Worm (Caenorhabditis elegans): ENCODE results near the gene pas-1.

pas-1 gene

DNA sequence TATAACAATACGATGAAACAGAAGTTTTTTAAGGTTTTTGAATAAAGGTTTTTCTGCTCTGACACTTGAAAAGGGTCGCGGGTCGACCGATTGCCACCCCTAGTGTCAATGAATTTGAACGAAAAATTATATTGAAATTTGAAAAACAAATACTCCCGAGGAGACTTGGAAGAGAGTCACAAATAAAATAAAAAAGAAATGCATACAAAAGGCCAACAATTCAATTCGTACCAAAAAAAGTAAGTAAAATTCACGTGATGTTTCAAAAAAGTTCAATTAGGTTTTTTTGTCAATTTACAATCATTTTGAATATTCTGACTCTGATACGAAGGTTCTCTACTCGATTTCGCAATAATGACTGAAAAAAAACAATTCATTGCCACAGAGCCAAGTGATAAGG is 28.9 kb downstream of the pas-1 start, which contains the start of gene C15H11.1:
C15H11.1 (plus strand) TSS at position 301 of the 400 bp plus-strand sequence.
- TF ChIP-seq drap-1 (GFP tag; optimal IDR thresholded peaks at IDR 0.05) (no peak), nhr-12 (tag; optimal IDR thresholded peaks at IDR 0.05) (no peak), ham-2 (GFP tag; optimal IDR thresholded peaks at IDR 0.05) (no peak), lsy-2 (tag; optimal IDR thresholded peaks at IDR 0.05) (no peak), M03D4.4 (tag; optimal IDR thresholded peaks at IDR 0.05) (no peak), ztf-11 (tag; optimal IDR thresholded peaks at IDR 0.05) (no peak), zip-8 (tag; optimal IDR thresholded peaks at IDR 0.05) (no peak), flh-1 (GFP tag; optimal IDR thresholded peaks at IDR 0.05) (no peak), ceh-83 (GFP tag; optimal IDR thresholded peaks at IDR 0.05) (no peak), elt-3 (tag; optimal IDR thresholded peaks at IDR 0.05) (no peak), ces-1 (GFP tag; optimal IDR thresholded peaks at IDR 0.05) (no peak), nhr-2 (tag; optimal IDR thresholded peaks at IDR 0.05) (no peak), elt-1 (tag; optimal IDR thresholded peaks at IDR 0.05; ENCODE audit: borderline replicate concordance, insufficient read depth) (no peak), ceh-43 (GFP tag; optimal IDR thresholded peaks at IDR 0.05) (no peak), mab-5 (tag; optimal IDR thresholded peaks at IDR 0.05) (no peak), mls-2 (tag; optimal IDR thresholded peaks at IDR 0.05) (no peak), sem-2 (GFP tag; optimal IDR thresholded peaks at IDR 0.05) (no peak), hlh-1 (tag; optimal IDR thresholded peaks at IDR 0.05) (no peak), blmp-1 (tag; optimal IDR thresholded peaks at IDR 0.05) (no peak), lin-32 (GFP tag; optimal IDR thresholded peaks at IDR 0.05) (no peak)

- no peak for TF ChIP-seq unc-39 (tag; optimal IDR thresholded peaks at IDR 0.05)
- no peak for TF ChIP-seq ztf-11 (tag; optimal IDR thresholded peaks at IDR 0.05)
- no peak for TF ChIP-seq sem-2 (GFP tag; optimal IDR thresholded peaks at IDR 0.05)
- TF ChIP-seq flh-1 (GFP tag; optimal IDR thresholded peaks at IDR 0.05), result no peak
- TF ChIP-seq M03D4.4 (tag; optimal IDR thresholded peaks at IDR 0.05), result no peak
- no peak for TF ChIP-seq zip-8 (tag; optimal IDR thresholded peaks at IDR 0.05)
- TF ChIP-seq nhr-237 (tag; optimal IDR thresholded peaks at IDR 0.05), result no peak
- no peak for TF ChIP-seq drap-1 (GFP tag; optimal IDR thresholded peaks at IDR 0.05)
- TF ChIP-seq lin-32 (GFP tag; optimal IDR thresholded peaks at IDR 0.05), result no peak
- TF ChIP-seq mep-1 (tag; optimal IDR thresholded peaks at IDR 0.05), result no peak
- TF ChIP-seq snpc-4 (tag; optimal IDR thresholded peaks at IDR 0.05), result no peak
- no peak for TF ChIP-seq cnd-1 (tag; optimal IDR thresholded peaks at IDR 0.05)
- no peak for TF ChIP-seq lsy-2 (tag; optimal IDR thresholded peaks at IDR 0.05)
- TF ChIP-seq mls-2 (tag; optimal IDR thresholded peaks at IDR 0.05), result no peak
- no peak for TF ChIP-seq ceh-39 (tag; optimal IDR thresholded peaks at IDR 0.05)
- no peak for TF ChIP-seq ceh-83 (GFP tag; optimal IDR thresholded peaks at IDR 0.05)
- no peak for TF ChIP-seq bed-3 (GFP tag; optimal IDR thresholded peaks at IDR 0.05)
Observed at ce11 chrV:14391830-14392229, 30.6 kb downstream of the pas-1 start, which contains the start of gene C15H11.10. Gene C15H11.10, plus strand, starts transcription at chrV:14392130.

ce11 chrV:14380242-14380641 is 42.2 kb downstream of the pas-1 start:
- no peak for TF ChIP-seq pha-4 (tag; optimal IDR thresholded peaks at IDR 0.05)
- TF ChIP-seq unc-120 (tag; optimal IDR thresholded peaks at IDR 0.05; ENCODE audit: poor library complexity, severe bottlenecking), result no peak
- TF ChIP-seq unc-39 (tag; optimal IDR thresholded peaks at IDR 0.05), result no peak
- TF ChIP-seq elt-1 (tag; optimal IDR thresholded peaks at IDR 0.05; ENCODE audit: borderline replicate concordance, insufficient read depth), result no peak
- TF ChIP-seq lin-32 (GFP tag; optimal IDR thresholded peaks at IDR 0.05), result no peak
- TF ChIP-seq unc-62 (GFP tag; optimal IDR thresholded peaks at IDR 0.05), result no peak
- no peak for TF ChIP-seq mab-5 (tag; optimal IDR thresholded peaks at IDR 0.05)
- no peak for TF ChIP-seq cnd-1 (tag; optimal IDR thresholded peaks at IDR 0.05)
- no peak for TF ChIP-seq hlh-1 (tag; optimal IDR thresholded peaks at IDR 0.05)
- TF ChIP-seq drap-1 (GFP tag; optimal IDR thresholded peaks at IDR 0.05), result no peak
- no peak for TF ChIP-seq ceh-39 (tag; optimal IDR thresholded peaks at IDR 0.05)
- TF ChIP-seq lsy-2 (tag; optimal IDR thresholded peaks at IDR 0.05), result no peak
- no peak for TF ChIP-seq tbx-8 (GFP tag; optimal IDR thresholded peaks at IDR 0.05)
- TF ChIP-seq nhr-237 (tag; optimal IDR thresholded peaks at IDR 0.05), result no peak
- TF ChIP-seq zip-8 (tag; optimal IDR thresholded peaks at IDR 0.05), result no peak
- TF ChIP-seq nhr-2 (tag; optimal IDR thresholded peaks at IDR 0.05), result no peak
- no peak for TF ChIP-seq ceh-83 (GFP tag; optimal IDR thresholded peaks at IDR 0.05)
- TF ChIP-seq nhr-12 (tag; optimal IDR thresholded peaks at IDR 0.05), result no peak

ce11 chrV:14378986-14379385 is 43.4 kb downstream of the pas-1 start, which contains the start of gene npr-43:
Gene npr-43, minus strand, starts transcription at chrV:14379086.
- TF ChIP-seq M03D4.4 (tag; optimal IDR thresholded peaks at IDR 0.05) (no peak), blmp-1 (tag; optimal IDR thresholded peaks at IDR 0.05) (no peak), sem-2 (GFP tag; optimal IDR thresholded peaks at IDR 0.05) (no peak), elt-3 (tag; optimal IDR thresholded peaks at IDR 0.05) (no peak), flh-1 (GFP tag; optimal IDR thresholded peaks at IDR 0.05) (no peak), nhr-28 (tag; optimal IDR thresholded peaks at IDR 0.05) (no peak), ceh-43 (GFP tag; optimal IDR thresholded peaks at IDR 0.05) (no peak), nhr-237 (tag; optimal IDR thresholded peaks at IDR 0.05) (no peak), nhr-76 (tag; optimal IDR thresholded peaks at IDR 0.05) (no peak), hlh-1 (tag; optimal IDR thresholded peaks at IDR 0.05) (no peak), unc-62 (GFP tag; optimal IDR thresholded peaks at IDR 0.05) (no peak), pha-4 (tag; optimal IDR thresholded peaks at IDR 0.05) (no peak), unc-120 (tag; optimal IDR thresholded peaks at IDR 0.05; ENCODE audit: poor library complexity, severe bottlenecking) (no peak), sptf-1 (tag; optimal IDR thresholded peaks at IDR 0.05) (no peak), tbx-8 (GFP tag; optimal IDR thresholded peaks at IDR 0.05) (no peak), ztf-11 (tag; optimal IDR thresholded peaks at IDR 0.05) (no peak), ceh-39 (tag; optimal IDR thresholded peaks at IDR 0.05) (no peak), drap-1 (GFP tag; optimal IDR thresholded peaks at IDR 0.05) (no peak)
